Worm (Caenorhabditis elegans) whole organism, late embryonic: ENCODE results near the gene warf-1.
"Not testable (repeated sequence)": the region's sequence is repeated elsewhere in the genome, so short reads cannot be mapped to it uniquely, and the experiment has no call there.

Experiments used
- C08G9.2 ChIP-seq: sonication (generic microtip); optimal IDR thresholded peaks from 2 replicates; lab custom pipeline; 2016; ENCODE audit warnings: mild to moderate bottlenecking, missing genetic modification characterization, moderate library complexity, missing compliant biosample characterization
- C38D4.7 ChIP-seq: fragments of 200-800 bp; sonication (Bioruptor generic); optimal IDR thresholded peaks from 2 replicates; lab custom pipeline; 2018; ENCODE audit warnings: mild to moderate bottlenecking, missing genetic modification characterization, moderate library complexity, missing compliant biosample characterization
- K02D7.2 ChIP-seq: sonication (generic microtip); optimal IDR thresholded peaks from 2 replicates; lab custom pipeline; 2017; ENCODE audit warnings: mild to moderate bottlenecking, missing genetic modification characterization, missing compliant biosample characterization
- Y22D7AL.16 ChIP-seq: sonication (generic microtip); optimal IDR thresholded peaks from 2 replicates; lab custom pipeline; 2016; ENCODE audit warnings: missing genetic modification characterization, missing compliant biosample characterization
- ceh-14 ChIP-seq: sonication (generic microtip); optimal IDR thresholded peaks from 2 replicates; lab custom pipeline; 2016; ENCODE audit warnings: missing genotype, missing genetic modification characterization, missing compliant biosample characterization
- ceh-2 ChIP-seq: sonication (generic microtip); optimal IDR thresholded peaks from 2 replicates; lab custom pipeline; 2016; ENCODE audit warnings: missing genotype, missing genetic modification characterization, missing compliant biosample characterization
- ceh-31 ChIP-seq: sonication (generic microtip); optimal IDR thresholded peaks from 2 replicates; lab custom pipeline; 2016; ENCODE audit warnings: missing genetic modification characterization, missing compliant biosample characterization
- ceh-34 ChIP-seq: sonication (generic microtip); optimal IDR thresholded peaks from 2 replicates; lab custom pipeline; 2016; ENCODE audit warnings: mild to moderate bottlenecking, missing genetic modification characterization, missing compliant biosample characterization
- ceh-45 ChIP-seq: fragments of 200-800 bp; sonication (Bioruptor generic); IDR thresholded peaks from 2 replicates; pipeline ENCODE4 v1.3.6; 2022; ENCODE audit warnings: missing genetic modification reagents, missing genetic modification characterization, missing compliant biosample characterization
- ceh-48 ChIP-seq: sonication (generic microtip); optimal IDR thresholded peaks from 2 replicates; lab custom pipeline; 2016; ENCODE audit warnings: missing genetic modification characterization, inconsistent platforms, missing compliant biosample characterization
- ceh-6 ChIP-seq: fragments of 200-800 bp; sonication (Bioruptor generic); optimal IDR thresholded peaks from 2 replicates; lab custom pipeline; 2018; ENCODE audit warnings: mild to moderate bottlenecking, missing genetic modification characterization, missing compliant biosample characterization
- che-1 ChIP-seq: sonication (generic microtip); optimal IDR thresholded peaks from 2 replicates; lab custom pipeline; 2016; ENCODE audit warnings: mild to moderate bottlenecking, missing genetic modification characterization, missing compliant biosample characterization
- dve-1 ChIP-seq: sonication (generic microtip); optimal IDR thresholded peaks from 2 replicates; lab custom pipeline; 2017; ENCODE audit warnings: antibody characterized with exemption, mild to moderate bottlenecking, missing genetic modification characterization, missing compliant biosample characterization
- elt-4 ChIP-seq: sonication (generic microtip); optimal IDR thresholded peaks from 2 replicates; lab custom pipeline; 2016; ENCODE audit warnings: missing genetic modification characterization, missing compliant biosample characterization
- ets-4 ChIP-seq: sonication (generic microtip); optimal IDR thresholded peaks from 2 replicates; lab custom pipeline; 2016; ENCODE audit warnings: missing genetic modification characterization, missing compliant biosample characterization
- hlh-13 ChIP-seq: fragments of 200-800 bp; sonication (Bioruptor generic); optimal IDR thresholded peaks from 2 replicates; lab custom pipeline; 2018; ENCODE audit warnings: mild to moderate bottlenecking, missing genetic modification characterization, missing compliant biosample characterization
- hlh-15 ChIP-seq: sonication (generic microtip); optimal IDR thresholded peaks from 2 replicates; lab custom pipeline; 2016; ENCODE audit warnings: missing genetic modification characterization, missing compliant biosample characterization
- hlh-30 ChIP-seq: sonication (generic microtip); optimal IDR thresholded peaks from 2 replicates; lab custom pipeline; 2017; ENCODE audit warnings: antibody characterized with exemption, missing genetic modification characterization, missing compliant biosample characterization; ENCODE audit not compliant: insufficient read depth
- hlh-8 ChIP-seq: sonication (generic microtip); optimal IDR thresholded peaks from 2 replicates; lab custom pipeline; 2016; ENCODE audit warnings: missing genotype, missing genetic modification characterization, missing compliant biosample characterization
- mec-3 ChIP-seq: sonication (generic microtip); optimal IDR thresholded peaks from 2 replicates; lab custom pipeline; 2016; ENCODE audit warnings: borderline replicate concordance, missing genetic modification characterization, missing compliant biosample characterization
- nfya-1 ChIP-seq: sonication (generic microtip); optimal IDR thresholded peaks from 2 replicates; lab custom pipeline; 2017; ENCODE audit warnings: missing genetic modification characterization, mild to moderate bottlenecking, missing compliant biosample characterization, antibody characterized with exemption, moderate library complexity
- npax-4 ChIP-seq: sonication (generic microtip); optimal IDR thresholded peaks from 2 replicates; lab custom pipeline; 2016; ENCODE audit warnings: missing genetic modification characterization, missing compliant biosample characterization
- odd-2 ChIP-seq: sonication (generic microtip); optimal IDR thresholded peaks from 2 replicates; lab custom pipeline; 2017; ENCODE audit warnings: antibody characterized with exemption, mild to moderate bottlenecking, missing genetic modification characterization, missing compliant biosample characterization
- pha-2 ChIP-seq: sonication (generic microtip); optimal IDR thresholded peaks from 2 replicates; lab custom pipeline; 2017; ENCODE audit warnings: mild to moderate bottlenecking, missing genetic modification characterization, missing compliant biosample characterization
- pha-4 ChIP-seq: fragments of 150-350 bp; optimal IDR thresholded peaks from 2 replicates; lab custom pipeline; 2018; ENCODE audit warnings: missing biosample characterization, missing genetic modification reagents, missing genetic modification characterization
- pqm-1 ChIP-seq: sonication (generic microtip); optimal IDR thresholded peaks from 2 replicates; lab custom pipeline; 2016; ENCODE audit warnings: missing genetic modification characterization, missing compliant biosample characterization
- ref-2 ChIP-seq: sonication (generic microtip); optimal IDR thresholded peaks from 2 replicates; lab custom pipeline; 2016; ENCODE audit warnings: missing genetic modification characterization, missing compliant biosample characterization
- rnt-1 ChIP-seq: sonication (generic microtip); optimal IDR thresholded peaks from 2 replicates; lab custom pipeline; 2016; ENCODE audit warnings: missing genetic modification characterization, missing compliant biosample characterization
- sdc-2 ChIP-seq: sonication (generic microtip); optimal IDR thresholded peaks from 2 replicates; lab custom pipeline; 2016; ENCODE audit warnings: missing genotype, missing genetic modification characterization, missing compliant biosample characterization
- tbx-7 ChIP-seq: sonication (generic microtip); optimal IDR thresholded peaks from 2 replicates; lab custom pipeline; 2016; ENCODE audit warnings: missing genotype, missing genetic modification characterization, missing compliant biosample characterization
- ttx-3 ChIP-seq: sonication (generic microtip); optimal IDR thresholded peaks from 2 replicates; lab custom pipeline; 2016; ENCODE audit warnings: missing genetic modification reagents, missing genetic modification characterization, missing compliant biosample characterization
- unc-42 ChIP-seq: sonication (generic microtip); optimal IDR thresholded peaks from 2 replicates; lab custom pipeline; 2016; ENCODE audit warnings: missing genotype, missing genetic modification characterization, missing compliant biosample characterization
- unc-86 ChIP-seq: sonication (generic microtip); optimal IDR thresholded peaks from 2 replicates; lab custom pipeline; 2016; ENCODE audit warnings: missing genetic modification characterization, missing compliant biosample characterization

The warf-1 gene

DNA sequence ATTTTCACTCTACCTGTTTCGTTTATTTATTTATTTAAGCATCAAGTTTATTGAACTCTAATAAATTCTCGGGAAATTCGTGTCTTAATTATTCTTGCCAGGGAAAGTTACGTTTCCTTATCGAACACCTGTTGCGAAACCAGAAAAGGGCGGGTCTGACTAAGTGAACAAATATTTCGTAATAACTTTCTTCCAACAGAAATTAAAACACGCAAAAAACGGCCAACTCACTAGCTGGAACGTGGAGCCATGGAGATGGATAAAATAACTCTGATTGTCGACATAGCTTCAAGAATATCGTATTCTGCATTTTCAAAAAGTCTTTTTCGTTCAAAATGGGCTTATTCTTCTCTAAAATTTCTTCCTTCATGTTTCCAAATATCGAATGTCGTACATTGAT lies at the start of gene warf-1:
warf-1 (plus strand) TSS at position 209 of the 400 bp plus-strand sequence.
- not testable (repeated sequence) for TF ChIP-seq nfya-1, tbx-7, sdc-2 (tag; lab: Kevin White, UChicago)

DNA sequence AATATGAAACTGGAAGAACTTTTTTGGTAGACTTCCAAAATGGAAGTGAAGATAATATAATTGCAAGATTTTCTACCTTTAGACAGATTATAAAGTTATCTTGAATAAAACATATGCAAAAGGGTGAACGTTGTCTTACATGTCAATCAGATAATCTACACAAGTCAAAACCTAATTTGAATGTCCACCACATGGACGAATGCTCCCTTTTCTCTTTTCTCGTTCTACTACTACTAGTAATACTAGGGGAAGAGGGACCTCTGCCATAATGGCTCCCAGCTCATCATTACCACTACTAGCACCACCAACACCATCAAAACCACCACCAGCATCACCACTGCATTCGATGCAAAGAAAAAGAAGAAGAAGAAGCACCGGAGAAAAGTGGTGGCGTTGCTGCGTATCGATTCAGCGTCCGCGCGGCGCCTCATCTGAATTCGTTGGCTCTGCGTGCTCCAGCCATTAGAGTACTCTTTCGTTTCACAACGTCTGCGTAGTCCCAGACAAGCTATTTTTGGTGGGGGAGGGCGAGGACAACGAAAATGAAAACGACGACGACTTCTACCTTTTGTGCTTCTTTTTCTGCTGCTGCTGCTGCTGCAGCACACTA lies 49.2 kb upstream of the warf-1 start:
- TF ChIP-seq ref-2 (no peak), ceh-14 (peak; percentile 25), C08G9.2 (tag; lab: Kevin White, UChicago) (no peak), ets-4 (tag; lab: Kevin White, UChicago) (no peak), ceh-48 (tag; lab: Kevin White, UChicago) (peak; percentile 76), rnt-1 (tag; lab: Kevin White, UChicago) (no peak), pha-2 (tag; lab: Kevin White, UChicago) (no peak), nfya-1 (tag; lab: Kevin White, UChicago) (peak; percentile 30), elt-4 (tag; lab: Kevin White, UChicago) (no peak), unc-42 (tag; lab: Kevin White, UChicago) (peak; percentile 88), dve-1 (tag; lab: Kevin White, UChicago) (no peak), hlh-15 (no peak), unc-86 (no peak), C38D4.7 (GFP tag; lab: Kevin White, UChicago) (no peak), npax-4 (tag; lab: Kevin White, UChicago) (no peak), K02D7.2 (tag; lab: Kevin White, UChicago) (no peak), Y22D7AL.16 (tag; lab: Kevin White, UChicago) (no peak), ceh-31 (tag; lab: Kevin White, UChicago) (peak; percentile 54), ceh-45 (GFP tag; lab: Robert Waterston, UW) (no peak), mec-3 (tag; lab: Kevin White, UChicago) (no peak), ceh-34 (tag; lab: Kevin White, UChicago) (no peak)

DNA sequence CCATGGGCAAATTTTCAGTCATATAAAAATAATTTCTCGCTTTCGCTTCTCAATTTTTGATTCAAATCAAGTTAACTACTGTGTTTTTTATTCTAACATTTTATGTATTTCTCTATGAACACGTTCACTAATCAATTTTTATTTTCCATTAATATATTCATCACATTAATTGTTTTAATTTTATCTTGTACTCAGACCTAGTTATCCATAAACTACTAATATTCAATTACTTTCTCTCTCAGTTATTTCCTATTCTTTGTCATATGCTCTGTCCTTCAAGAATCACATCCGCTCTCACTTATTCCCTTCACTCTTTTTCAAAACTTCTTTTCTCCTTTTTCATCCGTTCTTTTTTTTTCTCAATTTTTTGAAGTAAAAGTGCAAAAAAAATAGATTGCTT lies 47.6 kb upstream of the warf-1 start:
- no peak for TF ChIP-seq ceh-2 (tag; lab: Kevin White, UChicago)
- TF ChIP-seq che-1 (tag; lab: Kevin White, UChicago) = no peak
- no peak for TF ChIP-seq pqm-1
- TF ChIP-seq odd-2 (tag; lab: Kevin White, UChicago) = no peak
- peak; percentile 18 for TF ChIP-seq unc-42 (tag; lab: Kevin White, UChicago)
- TF ChIP-seq sdc-2 (tag; lab: Kevin White, UChicago) = no peak
- no peak for TF ChIP-seq hlh-30 (tag; lab: Kevin White, UChicago)
- TF ChIP-seq unc-86 = no peak
- TF ChIP-seq ttx-3 (tag; lab: Kevin White, UChicago) = no peak
- TF ChIP-seq, all 69 proteins: peak for 1

DNA sequence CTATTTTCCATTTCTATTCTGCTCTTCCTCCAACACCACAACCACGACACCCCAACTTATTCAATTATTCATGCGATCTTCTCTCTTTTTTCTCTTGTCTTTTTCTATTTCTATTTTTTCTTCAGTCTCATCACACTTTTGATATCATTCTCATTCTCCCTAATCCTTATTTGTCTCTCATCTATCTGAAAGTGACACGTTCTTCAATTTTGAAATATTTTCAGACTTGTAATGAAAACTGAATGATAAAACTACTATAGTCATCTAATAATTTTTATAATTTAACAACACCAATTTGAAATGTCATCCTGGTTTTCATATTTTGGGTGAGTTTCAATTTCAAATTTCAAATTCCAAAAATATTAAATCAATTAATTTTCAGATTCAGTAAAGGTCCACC lies 46.0 kb upstream of the warf-1 start, which contains the start of gene cla-1:
cla-1 (plus strand) TSS at position 301 of the 400 bp plus-strand sequence.
- TF ChIP-seq unc-42 (tag; lab: Kevin White, UChicago) = peak; percentile 44
- TF ChIP-seq ceh-6 (GFP tag; lab: Kevin White, UChicago) = no peak
- no peak for TF ChIP-seq hlh-13
- no peak for TF ChIP-seq che-1 (tag; lab: Kevin White, UChicago)
- no peak for TF ChIP-seq hlh-8 (tag; lab: Kevin White, UChicago)

DNA sequence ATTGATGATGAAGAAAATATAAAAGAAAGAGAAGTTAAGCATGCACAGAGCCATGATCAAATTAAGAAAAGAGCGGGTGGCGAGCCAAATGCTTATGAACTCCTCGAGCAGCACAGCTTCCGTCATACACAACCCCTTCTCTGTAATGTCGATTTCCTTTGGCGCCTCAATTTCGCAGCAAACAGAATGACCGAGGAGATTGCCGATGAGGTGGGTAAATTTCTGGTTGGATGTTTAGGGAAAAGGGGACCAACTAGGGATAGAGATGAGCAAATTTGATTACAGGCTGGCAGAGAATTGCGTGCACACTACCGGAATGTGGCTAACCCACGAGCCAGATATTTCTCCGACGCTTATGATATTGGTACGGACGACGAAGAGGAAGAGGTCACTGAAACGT lies 29.2 kb upstream of the warf-1 start:
- no peak for TF ChIP-seq pha-4
- TF ChIP-seq unc-42 (tag; lab: Kevin White, UChicago) = peak; percentile 82
